Worm (Caenorhabditis elegans) whole organism, late embryonic: ENCODE data around the gene R09E10.5.

Source experiments
- C38D4.7 ChIP-seq: fragments of 200-800 bp; sonication (Bioruptor generic); optimal IDR thresholded peaks from 2 replicates; lab custom pipeline; 2018; ENCODE audit warnings: mild to moderate bottlenecking, missing genetic modification characterization, moderate library complexity, missing compliant biosample characterization
- F13H6.1 ChIP-seq: sonication (generic microtip); optimal IDR thresholded peaks from 2 replicates; lab custom pipeline; 2016; ENCODE audit warnings: missing genetic modification characterization, missing compliant biosample characterization
- K09A11.1 ChIP-seq: sonication (generic microtip); optimal IDR thresholded peaks from 2 replicates; lab custom pipeline; 2017; ENCODE audit warnings: antibody characterized with exemption, mild to moderate bottlenecking, missing genetic modification characterization, missing compliant biosample characterization; ENCODE audit not compliant: insufficient read depth
- T23F11.4 ChIP-seq: fragments of 200-800 bp; sonication (Bioruptor generic); optimal IDR thresholded peaks from 2 replicates; lab custom pipeline; 2018; ENCODE audit warnings: mild to moderate bottlenecking, missing genetic modification characterization, missing compliant biosample characterization
- Y22D7AL.16 ChIP-seq: sonication (generic microtip); optimal IDR thresholded peaks from 2 replicates; lab custom pipeline; 2016; ENCODE audit warnings: missing genetic modification characterization, missing compliant biosample characterization
- ahr-1 ChIP-seq: sonication (generic microtip); optimal IDR thresholded peaks from 2 replicates; lab custom pipeline; 2016; ENCODE audit warnings: missing genetic modification characterization, missing compliant biosample characterization
- ama-1 ChIP-seq: fragments of 150-350 bp; optimal IDR thresholded peaks from 2 replicates; lab custom pipeline; 2014
- ceh-18 ChIP-seq: sonication (generic microtip); optimal IDR thresholded peaks from 2 replicates; lab custom pipeline; 2016; ENCODE audit warnings: missing genetic modification characterization, missing compliant biosample characterization
- ceh-22 ChIP-seq: sonication (generic microtip); optimal IDR thresholded peaks from 2 replicates; lab custom pipeline; 2017; ENCODE audit warnings: missing biosample characterization, missing genetic modification characterization
- ceh-24 ChIP-seq: sonication (generic microtip); optimal IDR thresholded peaks from 2 replicates; lab custom pipeline; 2016; ENCODE audit warnings: mild to moderate bottlenecking, missing genetic modification characterization, missing compliant biosample characterization
- ceh-31 ChIP-seq: sonication (generic microtip); optimal IDR thresholded peaks from 2 replicates; lab custom pipeline; 2016; ENCODE audit warnings: missing genetic modification characterization, missing compliant biosample characterization
- ceh-34 ChIP-seq: sonication (generic microtip); optimal IDR thresholded peaks from 2 replicates; lab custom pipeline; 2016; ENCODE audit warnings: mild to moderate bottlenecking, missing genetic modification characterization, missing compliant biosample characterization
- ceh-45 ChIP-seq: fragments of 200-800 bp; sonication (Bioruptor generic); IDR thresholded peaks from 2 replicates; pipeline ENCODE4 v1.3.6; 2022; ENCODE audit warnings: missing genetic modification reagents, missing genetic modification characterization, missing compliant biosample characterization
- ceh-48 ChIP-seq: sonication (generic microtip); optimal IDR thresholded peaks from 2 replicates; lab custom pipeline; 2016; ENCODE audit warnings: missing genetic modification characterization, inconsistent platforms, missing compliant biosample characterization
- ceh-6 ChIP-seq: fragments of 200-800 bp; sonication (Bioruptor generic); optimal IDR thresholded peaks from 2 replicates; lab custom pipeline; 2018; ENCODE audit warnings: mild to moderate bottlenecking, missing genetic modification characterization, missing compliant biosample characterization
- ceh-9 ChIP-seq: sonication (generic microtip); optimal IDR thresholded peaks from 2 replicates; lab custom pipeline; 2016; ENCODE audit warnings: mild to moderate bottlenecking, missing genetic modification characterization, inconsistent platforms, missing compliant biosample characterization
- che-1 ChIP-seq: sonication (generic microtip); optimal IDR thresholded peaks from 2 replicates; lab custom pipeline; 2016; ENCODE audit warnings: mild to moderate bottlenecking, missing genetic modification characterization, missing compliant biosample characterization
- dmd-4 ChIP-seq: sonication (generic microtip); optimal IDR thresholded peaks from 2 replicates; lab custom pipeline; 2016; ENCODE audit warnings: borderline replicate concordance, missing genetic modification characterization, missing compliant biosample characterization
- dve-1 ChIP-seq: sonication (generic microtip); optimal IDR thresholded peaks from 2 replicates; lab custom pipeline; 2017; ENCODE audit warnings: antibody characterized with exemption, mild to moderate bottlenecking, missing genetic modification characterization, missing compliant biosample characterization
- elt-4 ChIP-seq: sonication (generic microtip); optimal IDR thresholded peaks from 2 replicates; lab custom pipeline; 2016; ENCODE audit warnings: missing genetic modification characterization, missing compliant biosample characterization
- ets-4 ChIP-seq: sonication (generic microtip); optimal IDR thresholded peaks from 2 replicates; lab custom pipeline; 2016; ENCODE audit warnings: missing genetic modification characterization, missing compliant biosample characterization
- fax-1 ChIP-seq: sonication (generic microtip); optimal IDR thresholded peaks from 2 replicates; lab custom pipeline; 2016; ENCODE audit warnings: missing genotype, missing genetic modification characterization, missing compliant biosample characterization
- fkh-6 ChIP-seq: sonication (generic microtip); optimal IDR thresholded peaks from 2 replicates; lab custom pipeline; 2016; ENCODE audit warnings: missing genetic modification characterization, missing compliant biosample characterization
- gmeb-2 ChIP-seq: sonication (generic microtip); optimal IDR thresholded peaks from 2 replicates; lab custom pipeline; 2016; ENCODE audit warnings: missing genetic modification characterization, inconsistent platforms, missing compliant biosample characterization
- hlh-15 ChIP-seq: sonication (generic microtip); optimal IDR thresholded peaks from 2 replicates; lab custom pipeline; 2016; ENCODE audit warnings: missing genetic modification characterization, missing compliant biosample characterization
- hlh-8 ChIP-seq: sonication (generic microtip); optimal IDR thresholded peaks from 2 replicates; lab custom pipeline; 2016; ENCODE audit warnings: missing genotype, missing genetic modification characterization, missing compliant biosample characterization
- lin-11 ChIP-seq: fragments of 200-800 bp; sonication (Bioruptor generic); optimal IDR thresholded peaks from 2 replicates; lab custom pipeline; 2018; ENCODE audit warnings: mild to moderate bottlenecking, missing genetic modification characterization, missing compliant biosample characterization
- madf-2 ChIP-seq: sonication (generic microtip); optimal IDR thresholded peaks from 2 replicates; lab custom pipeline; 2017; ENCODE audit warnings: missing genetic modification characterization, missing compliant biosample characterization
- nhr-11 ChIP-seq: fragments of 150-350 bp; optimal IDR thresholded peaks from 2 replicates; lab custom pipeline; 2014; ENCODE audit warnings: missing biosample characterization, missing genetic modification characterization
- nhr-232 ChIP-seq: sonication (generic microtip); optimal IDR thresholded peaks from 2 replicates; lab custom pipeline; 2016; ENCODE audit warnings: missing genetic modification characterization, missing compliant biosample characterization
- npax-4 ChIP-seq: sonication (generic microtip); optimal IDR thresholded peaks from 2 replicates; lab custom pipeline; 2016; ENCODE audit warnings: missing genetic modification characterization, missing compliant biosample characterization
- pag-3 ChIP-seq: sonication (generic microtip); optimal IDR thresholded peaks from 2 replicates; lab custom pipeline; 2016; ENCODE audit warnings: missing compliant biosample characterization, missing genetic modification characterization, borderline replicate concordance
- pat-9 ChIP-seq: fragments of 200-800 bp; sonication (Bioruptor generic); optimal IDR thresholded peaks from 2 replicates; lab custom pipeline; 2018; ENCODE audit warnings: mild to moderate bottlenecking, missing genetic modification characterization, moderate library complexity, missing compliant biosample characterization
- pax-1 ChIP-seq: fragments of 150-350 bp; optimal IDR thresholded peaks from 2 replicates; lab custom pipeline; 2014; ENCODE audit warnings: missing biosample characterization, missing genetic modification characterization
- pha-2 ChIP-seq: sonication (generic microtip); optimal IDR thresholded peaks from 2 replicates; lab custom pipeline; 2017; ENCODE audit warnings: mild to moderate bottlenecking, missing genetic modification characterization, missing compliant biosample characterization
- pha-4 ChIP-seq: fragments of 150-350 bp; optimal IDR thresholded peaks from 2 replicates; lab custom pipeline; 2018; ENCODE audit warnings: missing biosample characterization, missing genetic modification reagents, missing genetic modification characterization
- ref-2 ChIP-seq: sonication (generic microtip); optimal IDR thresholded peaks from 2 replicates; lab custom pipeline; 2016; ENCODE audit warnings: missing genetic modification characterization, missing compliant biosample characterization
- rnt-1 ChIP-seq: sonication (generic microtip); optimal IDR thresholded peaks from 2 replicates; lab custom pipeline; 2016; ENCODE audit warnings: missing genetic modification characterization, missing compliant biosample characterization
- sox-4 ChIP-seq: sonication (generic microtip); optimal IDR thresholded peaks from 2 replicates; lab custom pipeline; 2017; ENCODE audit warnings: mild to moderate bottlenecking, missing genetic modification characterization, inconsistent platforms, missing compliant biosample characterization
- syd-9 ChIP-seq: sonication (generic microtip); optimal IDR thresholded peaks from 2 replicates; lab custom pipeline; 2016; ENCODE audit warnings: mild to moderate bottlenecking, missing genetic modification characterization, moderate library complexity, missing compliant biosample characterization
- tbx-2 ChIP-seq: sonication (generic microtip); optimal IDR thresholded peaks from 2 replicates; lab custom pipeline; 2016; ENCODE audit warnings: missing genetic modification characterization, missing compliant biosample characterization
- tbx-7 ChIP-seq: sonication (generic microtip); optimal IDR thresholded peaks from 2 replicates; lab custom pipeline; 2016; ENCODE audit warnings: missing genotype, missing genetic modification characterization, missing compliant biosample characterization
- ttx-3 ChIP-seq: sonication (generic microtip); optimal IDR thresholded peaks from 2 replicates; lab custom pipeline; 2016; ENCODE audit warnings: missing genetic modification reagents, missing genetic modification characterization, missing compliant biosample characterization
- unc-86 ChIP-seq: sonication (generic microtip); optimal IDR thresholded peaks from 2 replicates; lab custom pipeline; 2016; ENCODE audit warnings: missing genetic modification characterization, missing compliant biosample characterization

The R09E10.5 gene

DNA sequence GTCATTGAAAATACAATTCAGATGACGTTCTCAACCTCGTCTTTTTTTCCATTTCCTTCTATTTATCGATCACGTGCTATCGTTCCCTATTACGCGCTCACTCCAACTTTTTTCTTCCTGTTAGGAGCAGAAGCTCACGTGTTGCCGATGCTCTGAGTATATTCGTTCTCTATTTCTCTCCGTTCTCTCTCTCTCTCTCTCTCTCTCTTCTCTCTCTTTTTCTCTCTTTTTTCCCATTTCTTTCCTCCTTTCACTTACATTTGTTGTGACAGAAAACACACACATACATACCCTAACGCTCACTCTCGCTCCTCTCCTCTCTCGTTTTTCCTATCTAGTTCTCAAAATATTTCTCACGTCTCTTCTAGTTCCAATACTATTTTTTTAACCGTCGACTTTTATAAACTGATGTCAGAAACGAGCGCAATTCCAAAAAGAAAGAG, 49.7 kb downstream of the R09E10.5 start (continued):
- TF ChIP-seq che-1 (no peak), ceh-48 (no peak), ceh-34 (tag; lab: Kevin White, UChicago) (peak; percentile 2), ets-4 (tag; lab: Kevin White, UChicago) (peak; percentile 20), syd-9 (tag; lab: Kevin White, UChicago) (no peak), ttx-3 (no peak), dmd-4 (tag; lab: Kevin White, UChicago) (no peak), rnt-1 (tag; lab: Kevin White, UChicago) (no peak), pha-4 (tag; lab: Kevin White, UChicago) (no peak), ama-1 (no peak), ahr-1 (tag; lab: Kevin White, UChicago) (no peak), hlh-8 (tag; lab: Kevin White, UChicago) (no peak), ceh-9 (tag; lab: Kevin White, UChicago) (no peak), ceh-24 (tag; lab: Kevin White, UChicago) (no peak), tbx-2 (tag; lab: Kevin White, UChicago) (peak; percentile 46), dve-1 (tag; lab: Kevin White, UChicago) (no peak), ceh-6 (no peak), fkh-6 (tag; lab: Kevin White, UChicago) (no peak), pat-9 (tag; lab: Kevin White, UChicago) (no peak), ceh-22 (tag; lab: Kevin White, UChicago) (no peak), hlh-15 (tag; lab: Kevin White, UChicago) (no peak), lin-11 (no peak), tbx-7 (tag; lab: Kevin White, UChicago) (no peak), nhr-232 (tag; lab: Kevin White, UChicago) (no peak), gmeb-2 (tag; lab: Kevin White, UChicago) (no peak), ceh-45 (GFP tag; lab: Robert Waterston, UW) (no peak), nhr-11 (no peak), fax-1 (no peak)

ce11 chrIV:10251764-10252163, 50.3 kb downstream of the R09E10.5 start:
- TF ChIP-seq nhr-11 (no peak), npax-4 (tag; lab: Kevin White, UChicago) (no peak), gmeb-2 (tag; lab: Kevin White, UChicago) (no peak), elt-4 (tag; lab: Kevin White, UChicago) (no peak), ceh-31 (tag; lab: Kevin White, UChicago) (no peak), T23F11.4 (GFP tag; lab: Kevin White, UChicago) (no peak), nhr-232 (tag; lab: Kevin White, UChicago) (no peak), ceh-45 (GFP tag; lab: Robert Waterston, UW) (no peak), ceh-22 (tag; lab: Kevin White, UChicago) (no peak), pha-2 (tag; lab: Kevin White, UChicago) (no peak), ref-2 (tag; lab: Kevin White, UChicago) (no peak), tbx-2 (tag; lab: Kevin White, UChicago) (no peak), pag-3 (tag; lab: Kevin White, UChicago) (no peak), fax-1 (no peak), sox-4 (no peak)

DNA sequence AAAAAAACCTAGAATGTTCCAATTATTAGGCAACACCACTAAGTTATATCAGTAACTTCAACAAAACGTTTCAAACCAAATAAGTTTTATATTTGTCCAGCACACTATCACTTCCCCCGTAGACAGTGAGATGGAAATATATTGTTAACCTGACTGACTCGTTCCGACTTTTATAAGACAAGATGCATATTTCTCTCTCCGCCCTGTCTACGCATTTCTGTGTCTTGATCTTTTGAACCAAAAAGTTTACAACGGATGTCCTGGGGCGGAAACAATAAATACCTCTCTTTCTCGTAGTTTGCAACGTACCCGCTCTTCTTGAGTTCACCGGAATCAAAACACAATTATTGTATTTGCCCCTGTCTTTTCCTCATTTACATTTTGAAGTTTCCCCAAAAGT, 50.8 kb downstream of the R09E10.5 start:
- TF ChIP-seq hlh-15 (tag; lab: Kevin White, UChicago), result no peak
- no peak for TF ChIP-seq K09A11.1 (tag; lab: Kevin White, UChicago)
- no peak for TF ChIP-seq fax-1
- TF ChIP-seq pat-9 (tag; lab: Kevin White, UChicago), result no peak
- no peak for TF ChIP-seq sox-4
- TF ChIP-seq npax-4 (tag; lab: Kevin White, UChicago), result no peak
- no peak for TF ChIP-seq ceh-18
- no peak for TF ChIP-seq F13H6.1 (tag; lab: Kevin White, UChicago)
- TF ChIP-seq C38D4.7 (GFP tag; lab: Kevin White, UChicago), result no peak
- TF ChIP-seq ceh-6, result no peak
- TF ChIP-seq tbx-7 (tag; lab: Kevin White, UChicago), result no peak
- TF ChIP-seq tbx-2 (tag; lab: Kevin White, UChicago), result no peak
- no peak for TF ChIP-seq Y22D7AL.16 (tag; lab: Kevin White, UChicago)
- TF ChIP-seq pax-1 (tag; lab: Kevin White, UChicago), result no peak
- TF ChIP-seq unc-86 (tag; lab: Kevin White, UChicago), result no peak
- no peak for TF ChIP-seq ama-1
- TF ChIP-seq madf-2, result no peak
- TF ChIP-seq ceh-48, result no peak
- TF ChIP-seq rnt-1 (tag; lab: Kevin White, UChicago), result no peak
- no peak for TF ChIP-seq ceh-9 (tag; lab: Kevin White, UChicago)
